Worm (Caenorhabditis elegans): ENCODE results near the gene angl-1.
A peak's percentile ranks its signal among the peaks of the same experiment; 100 is the strongest.
"Not testable (repeated sequence)": the region's sequence is repeated elsewhere in the genome, so short reads cannot be mapped to it uniquely, and the experiment has no call there.

angl-1 gene

ce11 chrV:2652557-2653133 is at the start of gene angl-1, which contains the start of gene W02H5.8:
Gene angl-1, plus strand, starts transcription at chrV:2653083.
Gene W02H5.8, minus strand, starts transcription at chrV:2652657.
- no peak for TF ChIP-seq W03F9.2 (tag; optimal IDR thresholded peaks at IDR 0.05)
- TF ChIP-seq dao-5 (tag; optimal IDR thresholded peaks at IDR 0.05): no peak
- TF ChIP-seq him-1 (tag; optimal IDR thresholded peaks at IDR 0.05): no peak

- TF ChIP-seq W03F9.2 (tag; optimal IDR thresholded peaks at IDR 0.05) (no peak), him-1 (tag; optimal IDR thresholded peaks at IDR 0.05) (no peak), dao-5 (tag; optimal IDR thresholded peaks at IDR 0.05) (no peak)
These were observed 44.5 kb upstream of the angl-1 start, which contains the start of gene acr-17 for ce11 chrV:2608352-2608751. Gene acr-17, plus strand, starts transcription at chrV:2608652.

ce11 chrV:2614986-2615687 is 37.7 kb upstream of the angl-1 start, which contains the start of gene F53E10.1:
Gene F53E10.1, plus strand, starts transcription at chrV:2615310.
- peak; percentile 20 for TF ChIP-seq W03F9.2 (tag; optimal IDR thresholded peaks at IDR 0.05)
- TF ChIP-seq dao-5 (tag; optimal IDR thresholded peaks at IDR 0.05): no peak
- no peak for TF ChIP-seq him-1 (tag; optimal IDR thresholded peaks at IDR 0.05)

- TF ChIP-seq him-1 (tag; optimal IDR thresholded peaks at IDR 0.05) (no peak), W03F9.2 (tag; optimal IDR thresholded peaks at IDR 0.05) (no peak), dao-5 (tag; optimal IDR thresholded peaks at IDR 0.05) (no peak)
These were observed 35.4 kb upstream of the angl-1 start for ce11 chrV:2617499-2617898.

ce11 chrV:2621879-2622278 is 31.0 kb upstream of the angl-1 start, which contains the start of gene srh-271:
Gene srh-271, minus strand, starts transcription at chrV:2621979.
- TF ChIP-seq dao-5 (tag; optimal IDR thresholded peaks at IDR 0.05): no peak
- no peak for TF ChIP-seq him-1 (tag; optimal IDR thresholded peaks at IDR 0.05)
- no peak for TF ChIP-seq W03F9.2 (tag; optimal IDR thresholded peaks at IDR 0.05)

ce11 chrV:2623765-2624164 is 29.1 kb upstream of the angl-1 start:
- no peak for TF ChIP-seq dao-5 (tag; optimal IDR thresholded peaks at IDR 0.05)
- TF ChIP-seq W03F9.2 (tag; optimal IDR thresholded peaks at IDR 0.05): no peak
- TF ChIP-seq him-1 (tag; optimal IDR thresholded peaks at IDR 0.05): no peak

- TF ChIP-seq him-1, W03F9.2, dao-5 (tag; optimal IDR thresholded peaks at IDR 0.05): not testable (repeated sequence)
These were observed 27.5 kb upstream of the angl-1 start, which contains the start of gene sknr-1 for ce11 chrV:2625360-2625759. Gene sknr-1, minus strand, starts transcription at chrV:2625460.

- TF ChIP-seq dao-5 (tag; optimal IDR thresholded peaks at IDR 0.05) (no peak), him-1 (tag; optimal IDR thresholded peaks at IDR 0.05) (peak; percentile 28), W03F9.2 (tag; optimal IDR thresholded peaks at IDR 0.05) (peak; percentile 82)
These were observed 14.3 kb upstream of the angl-1 start, which contains the start of gene W02H5.19 for ce11 chrV:2638545-2638944. Gene W02H5.19, plus strand, starts transcription at chrV:2638890.

- no peak for TF ChIP-seq dao-5 (tag; optimal IDR thresholded peaks at IDR 0.05)
- TF ChIP-seq W03F9.2 (tag; optimal IDR thresholded peaks at IDR 0.05): no peak
- TF ChIP-seq him-1 (tag; optimal IDR thresholded peaks at IDR 0.05): no peak
These were observed 13.8 kb upstream of the angl-1 start, which contains the start of gene W02H5.2 for ce11 chrV:2639035-2639434. Gene W02H5.2, plus strand, starts transcription at chrV:2639335.

ce11 chrV:2639506-2639905 is 13.4 kb upstream of the angl-1 start:
- TF ChIP-seq him-1 (tag; optimal IDR thresholded peaks at IDR 0.05): no peak
- no peak for TF ChIP-seq W03F9.2 (tag; optimal IDR thresholded peaks at IDR 0.05)
- TF ChIP-seq dao-5 (tag; optimal IDR thresholded peaks at IDR 0.05): no peak

- no peak for TF ChIP-seq dao-5 (tag; optimal IDR thresholded peaks at IDR 0.05)
- TF ChIP-seq him-1 (tag; optimal IDR thresholded peaks at IDR 0.05): no peak
- TF ChIP-seq W03F9.2 (tag; optimal IDR thresholded peaks at IDR 0.05): no peak
These were observed 6.8 kb upstream of the angl-1 start for ce11 chrV:2646067-2646466.

ce11 chrV:2647222-2647796 is 5.6 kb upstream of the angl-1 start:
- TF ChIP-seq W03F9.2 (tag; optimal IDR thresholded peaks at IDR 0.05): no peak

ce11 chrV:2650980-2651379 is 1.9 kb upstream of the angl-1 start:
- TF ChIP-seq W03F9.2 (tag; optimal IDR thresholded peaks at IDR 0.05) (no peak), him-1 (tag; optimal IDR thresholded peaks at IDR 0.05) (no peak), dao-5 (tag; optimal IDR thresholded peaks at IDR 0.05) (no peak)

- TF ChIP-seq him-1 (tag; optimal IDR thresholded peaks at IDR 0.05) (no peak), W03F9.2 (tag; optimal IDR thresholded peaks at IDR 0.05) (no peak), dao-5 (tag; optimal IDR thresholded peaks at IDR 0.05) (no peak)
These were observed 3.3 kb downstream of the angl-1 start for ce11 chrV:2656159-2656558.
